Worm (Caenorhabditis elegans): Measurements from ENCODE around the gene C01B9.4.
A peak's percentile ranks its signal among the peaks of the same experiment; 100 is the strongest.
"Not testable (repeated sequence)": the region's sequence is repeated elsewhere in the genome, so short reads cannot be mapped to it uniquely, and the experiment has no call there.

Gene C01B9.4

DNA sequence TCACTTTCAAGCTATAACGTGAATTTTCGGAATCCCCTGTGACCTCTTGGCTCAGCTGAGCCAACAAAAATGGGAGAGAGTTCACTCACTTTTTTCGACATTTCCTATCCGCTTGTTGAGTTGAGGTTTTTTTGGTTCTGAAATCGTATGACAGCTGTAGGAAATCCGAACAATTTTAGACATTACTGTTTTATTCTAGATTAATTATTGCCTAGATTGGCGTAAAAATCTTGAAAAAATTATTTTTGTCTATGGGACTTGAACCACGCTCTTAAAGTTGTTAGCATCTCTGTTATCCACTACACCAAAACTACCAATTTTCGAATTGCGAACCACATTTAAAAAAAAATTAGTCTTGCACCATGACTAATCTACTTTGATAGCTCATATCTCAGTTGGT lies at the start of gene C01B9.4:
Gene C01B9.4 (minus strand): TSS at position 101 of the 400 bp plus-strand sequence.
- TF ChIP-seq dmd-4 (tag; optimal IDR thresholded peaks at IDR 0.05) (no peak), nhr-23 (tag; optimal IDR thresholded peaks at IDR 0.05) (no peak), lin-39 (tag; optimal IDR thresholded peaks at IDR 0.05) (no peak), ceh-82 (tag; optimal IDR thresholded peaks at IDR 0.05) (no peak), nhr-21 (tag; optimal IDR thresholded peaks at IDR 0.05) (no peak), fos-1 (tag; optimal IDR thresholded peaks at IDR 0.05) (no peak), nhr-25 (tag; optimal IDR thresholded peaks at IDR 0.05) (no peak), snpc-4 (tag; optimal IDR thresholded peaks at IDR 0.05) (no peak)

DNA sequence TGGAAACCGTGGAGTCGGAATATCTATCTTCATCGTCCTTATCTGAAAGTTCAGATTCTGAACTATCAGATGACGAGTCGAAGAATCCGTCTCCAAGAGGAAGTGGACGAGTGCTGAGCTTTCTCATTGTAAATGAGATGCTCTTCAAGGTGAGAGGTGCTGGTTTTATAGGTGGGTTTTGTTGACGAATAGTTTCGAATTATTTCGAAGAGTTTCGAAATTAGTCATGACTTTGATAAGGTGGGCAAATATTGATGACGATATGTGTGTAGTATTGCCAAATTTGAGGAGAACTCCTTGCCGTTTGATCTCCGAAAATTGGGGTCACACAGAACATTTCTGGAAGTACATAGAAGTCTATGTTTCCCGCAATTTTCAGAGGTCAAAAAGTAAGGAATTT lies 49.7 kb upstream of the C01B9.4 start, which contains the start of gene F08G2.5:
Gene F08G2.5 (minus strand): TSS at position 127 of the 400 bp plus-strand sequence.
- TF ChIP-seq mbf-1 (tag; optimal IDR thresholded peaks at IDR 0.05) (no peak), C34F6.9 (tag; optimal IDR thresholded peaks at IDR 0.05) (peak; percentile 1), fos-1 (tag; optimal IDR thresholded peaks at IDR 0.05) (peak; percentile 58), gmeb-1 (tag; optimal IDR thresholded peaks at IDR 0.05) (peak; percentile 4), ztf-11 (tag; optimal IDR thresholded peaks at IDR 0.05) (no peak)

DNA sequence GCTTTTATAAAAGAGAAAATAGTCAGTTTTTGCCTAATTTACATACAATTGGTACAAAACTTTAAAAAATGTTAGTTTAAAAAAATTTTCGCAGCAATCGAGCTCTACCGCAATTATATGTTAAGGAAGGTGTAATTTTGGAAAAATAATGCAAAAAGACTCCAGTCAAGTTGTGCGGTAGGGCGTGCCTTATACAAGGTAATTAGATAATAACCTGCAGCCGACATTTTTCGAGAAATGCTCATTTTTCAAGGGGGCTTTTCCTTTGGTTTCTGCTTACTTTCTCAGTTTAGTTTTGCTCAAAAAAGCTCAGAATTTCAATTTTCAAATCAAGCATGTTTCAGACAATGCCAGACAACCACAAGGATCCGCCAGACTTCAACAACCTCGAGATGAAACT lies 46.5 kb upstream of the C01B9.4 start, which contains the start of gene F08G2.4:
Gene F08G2.4 (plus strand): TSS at position 348 of the 400 bp plus-strand sequence.
- TF ChIP-seq ztf-1 (GFP tag; conservative IDR thresholded peaks at IDR 0.05) (no peak), crh-2 (tag; optimal IDR thresholded peaks at IDR 0.05) (no peak), nhr-21 (tag; optimal IDR thresholded peaks at IDR 0.05) (no peak), lsy-2 (tag; optimal IDR thresholded peaks at IDR 0.05) (no peak), R02D3.7 (tag; optimal IDR thresholded peaks at IDR 0.05) (no peak), sem-4 (tag; optimal IDR thresholded peaks at IDR 0.05) (no peak), F13H6.1 (tag; optimal IDR thresholded peaks at IDR 0.05) (no peak), blmp-1 (tag; optimal IDR thresholded peaks at IDR 0.05; ENCODE audit: insufficient read depth) (no peak), nhr-10 (tag; optimal IDR thresholded peaks at IDR 0.05) (no peak), sma-3 (GFP tag; optimal IDR thresholded peaks at IDR 0.05) (no peak), ZK546.5 (tag; optimal IDR thresholded peaks at IDR 0.05) (no peak), alr-1 (tag; optimal IDR thresholded peaks at IDR 0.05) (no peak), Y55F3AM.14 (GFP tag; optimal IDR thresholded peaks at IDR 0.05) (no peak), nhr-237 (tag; optimal IDR thresholded peaks at IDR 0.05) (no peak), nhr-23 (tag; optimal IDR thresholded peaks at IDR 0.05) (no peak), fos-1 (tag; optimal IDR thresholded peaks at IDR 0.05) (no peak), dmd-4 (tag; optimal IDR thresholded peaks at IDR 0.05) (no peak), nhr-6 (tag; optimal IDR thresholded peaks at IDR 0.05) (no peak), lin-39 (tag; optimal IDR thresholded peaks at IDR 0.05) (no peak)

DNA sequence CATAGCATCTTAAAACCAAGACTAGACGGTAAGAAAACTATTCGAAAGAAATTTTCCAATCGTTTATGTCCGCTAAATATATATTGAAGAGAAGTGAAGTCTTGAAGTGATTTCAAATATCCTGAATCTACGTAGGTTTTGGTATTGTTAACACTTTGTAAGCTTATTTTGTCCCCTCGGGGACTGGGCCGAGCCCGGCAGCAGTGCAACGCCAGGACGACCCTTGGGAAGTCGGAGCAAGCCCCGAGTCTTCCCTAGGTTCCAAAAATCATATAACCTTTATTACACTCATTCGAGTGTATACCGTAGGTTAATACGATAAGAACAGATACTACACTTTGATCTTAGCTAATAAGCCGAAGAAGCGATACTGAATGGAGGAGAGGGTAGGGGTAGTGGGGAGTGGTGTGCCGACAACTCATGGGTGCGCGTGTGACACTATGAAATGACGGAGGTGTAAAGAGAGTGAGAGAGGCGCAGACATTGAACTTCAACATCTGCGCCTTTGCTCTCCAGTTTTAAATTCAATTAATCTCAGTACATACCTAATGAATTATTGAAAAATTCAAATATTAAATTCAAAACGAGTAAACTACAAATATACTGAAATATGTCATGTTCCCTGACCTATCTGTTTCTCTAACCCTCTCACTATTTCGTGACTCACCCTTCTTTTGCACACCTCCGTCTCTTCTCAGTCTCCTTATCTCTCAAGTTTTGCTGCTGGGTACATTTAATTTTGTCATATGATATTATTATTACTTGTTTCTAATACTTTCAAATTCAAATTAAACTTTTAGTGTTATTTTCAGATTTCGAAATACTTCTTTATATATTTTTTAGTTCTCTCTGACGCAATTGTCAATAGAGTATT lies 45.6 kb upstream of the C01B9.4 start:
- peak; percentile 72 for TF ChIP-seq C34F6.9 (tag; optimal IDR thresholded peaks at IDR 0.05)
- peak; percentile 51 for TF ChIP-seq F13H6.1 (tag; optimal IDR thresholded peaks at IDR 0.05)
- peak; percentile 15 for TF ChIP-seq gmeb-1 (tag; optimal IDR thresholded peaks at IDR 0.05)
- peak; percentile 6 to 22 for TF ChIP-seq lsy-2 (tag; optimal IDR thresholded peaks at IDR 0.05)
- peak; percentile 1 for TF ChIP-seq nhr-25 (tag; optimal IDR thresholded peaks at IDR 0.05)
- TF ChIP-seq Y55F3AM.14 (GFP tag; optimal IDR thresholded peaks at IDR 0.05) = peak; percentile 28
- peak; percentile 86 for TF ChIP-seq ama-1 (optimal IDR thresholded peaks at IDR 0.05)
- TF ChIP-seq fos-1 (tag; optimal IDR thresholded peaks at IDR 0.05) = peak; percentile 49
- peak; percentile 3 for TF ChIP-seq ceh-16 (tag; optimal IDR thresholded peaks at IDR 0.05)
- peak; percentile 80 for TF ChIP-seq sma-3 (GFP tag; optimal IDR thresholded peaks at IDR 0.05)
- TF ChIP-seq snpc-4 (tag; optimal IDR thresholded peaks at IDR 0.05) = peak; percentile 94
- TF ChIP-seq mdl-1 (tag; optimal IDR thresholded peaks at IDR 0.05) = peak in 1 of 2 experiments; percentile 18
- peak; percentile 41 for TF ChIP-seq nhr-10 (tag; optimal IDR thresholded peaks at IDR 0.05)
- TF ChIP-seq sma-9 (GFP tag; optimal IDR thresholded peaks at IDR 0.05) = peak; percentile 30
- TF ChIP-seq sma-9 (tag; optimal IDR thresholded peaks at IDR 0.05) = not testable (repeated sequence)
- peak; percentile 40 for TF ChIP-seq lin-13 (GFP tag; optimal IDR thresholded peaks at IDR 0.05)
- peak; percentile 66 for TF ChIP-seq nhr-21 (tag; optimal IDR thresholded peaks at IDR 0.05)
- TF ChIP-seq crh-2 (tag; optimal IDR thresholded peaks at IDR 0.05) = peak; percentile 42

DNA sequence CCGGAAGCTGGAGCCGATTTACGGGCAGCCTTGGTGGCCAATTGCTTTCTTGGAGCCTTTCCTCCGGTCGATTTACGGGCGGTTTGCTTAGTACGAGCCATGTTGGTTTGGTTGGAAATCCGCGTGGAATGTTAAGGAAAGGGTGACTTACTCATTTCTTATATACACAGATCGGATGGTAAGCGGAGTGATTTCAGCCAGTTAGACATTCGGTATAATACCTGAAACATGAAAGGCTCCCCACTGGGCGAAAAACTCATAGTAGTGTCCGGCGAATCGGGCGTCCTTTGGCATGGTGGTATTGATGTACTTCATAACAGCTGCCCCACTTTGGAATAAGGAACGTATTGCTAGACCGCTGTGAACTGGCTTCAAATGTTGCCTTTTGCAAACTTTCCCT lies 44.8 kb upstream of the C01B9.4 start, which contains the start of gene his-42:
Gene his-42 (minus strand): TSS at position 101 of the 400 bp plus-strand sequence.
- TF ChIP-seq unc-55 (GFP tag; optimal IDR thresholded peaks at IDR 0.05) (no peak), fos-1 (tag; optimal IDR thresholded peaks at IDR 0.05) (no peak)

Data from whole organism, L2 larva.